Fruit fly (Drosophila melanogaster): ENCODE results near the gene NTPase.

NTPase gene

DNA sequence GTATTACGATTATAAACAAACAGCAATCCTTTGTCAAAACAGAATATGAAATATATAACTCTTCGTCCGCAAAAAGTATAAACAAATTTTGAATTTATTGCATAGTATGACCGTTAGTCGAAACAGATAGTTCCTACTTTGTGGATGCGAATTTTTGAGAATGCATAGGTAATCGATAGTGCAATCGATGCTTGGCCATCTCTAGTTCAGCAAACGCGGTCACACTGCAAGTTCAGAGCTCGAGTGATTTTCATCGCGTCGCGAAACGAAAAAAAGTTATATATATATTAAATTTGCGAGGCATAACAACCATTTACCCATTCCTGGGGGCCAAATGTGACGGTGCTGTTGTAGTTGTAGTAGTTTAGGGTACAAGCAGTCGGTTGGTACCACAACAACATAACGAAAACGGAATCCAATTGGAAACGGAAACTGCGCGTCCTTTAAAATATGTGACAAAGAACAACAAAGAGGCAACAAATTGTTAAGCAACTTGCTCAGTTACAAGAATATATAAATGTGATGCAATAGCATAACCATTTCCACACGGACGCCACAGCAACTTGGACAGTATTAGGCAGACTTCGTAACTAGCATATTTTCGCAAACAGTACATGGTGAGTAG lies 28.6 kb downstream of the NTPase start, which contains the start of gene CG2991 (continued):
- TF ChIP-seq Max (GFP tag; optimal IDR thresholded peaks at IDR 0.05), result peak; percentile 40
- TF ChIP-seq PHDP (tag; optimal IDR thresholded peaks at IDR 0.05), result peak; percentile 4
- no peak for TF ChIP-seq CG17186 (GFP tag; optimal IDR thresholded peaks at IDR 0.05)
- TF ChIP-seq CG13624 (GFP tag; optimal IDR thresholded peaks at IDR 0.05), result peak; percentile 31
- peak; percentile 61 for TF ChIP-seq CG12299 (tag; optimal IDR thresholded peaks at IDR 0.05)
- TF ChIP-seq CG18011 (GFP tag; optimal IDR thresholded peaks at IDR 0.05), result no peak
- TF ChIP-seq CG12769 (tag; optimal IDR thresholded peaks at IDR 0.05), result peak; percentile 44
- TF ChIP-seq Six4 (GFP tag; optimal IDR thresholded peaks at IDR 0.05), result no peak
- peak; percentile 55 for TF ChIP-seq vvl (GFP tag; IDR thresholded peaks at IDR 0.05)
- TF ChIP-seq CG31441 (GFP tag; IDR thresholded peaks at IDR 0.05), result peak; percentile 33; the same call in 1 of the 2 replicates
- TF ChIP-seq scrt (GFP tag; optimal IDR thresholded peaks at IDR 0.05), result no peak
- no peak for TF ChIP-seq otp (GFP tag; IDR thresholded peaks at IDR 0.05)
- TF ChIP-seq Stat92E (GFP tag; optimal IDR thresholded peaks at IDR 0.05), result peak in 1 of 3 experiments; percentile 38
- TF ChIP-seq CG2120 (GFP tag; optimal IDR thresholded peaks at IDR 0.05), result peak; percentile 41
- no peak for TF ChIP-seq cwo (GFP tag; optimal IDR thresholded peaks at IDR 0.05)
- TF ChIP-seq CG6791 (GFP tag; IDR thresholded peaks at IDR 0.05; ENCODE audit: partially characterized antibody), result peak; percentile 91
- TF ChIP-seq ap (GFP tag; IDR thresholded peaks at IDR 0.05), result no peak
- TF ChIP-seq run (tag; optimal IDR thresholded peaks at IDR 0.05), result no peak
- peak; percentile 29 for TF ChIP-seq BtbVII (GFP tag; optimal IDR thresholded peaks at IDR 0.05)
- 0 out of 3 replicates have a peak, but pooled peaks have one; percentile 40 for TF ChIP-seq CG2199 (GFP tag; IDR thresholded peaks at IDR 0.05)
- no peak for TF ChIP-seq CG12071 (GFP tag; optimal IDR thresholded peaks at IDR 0.05)
- peak; percentile 37 for TF ChIP-seq CG17359 (tag; optimal IDR thresholded peaks at IDR 0.05)
- peak; percentile 45 for TF ChIP-seq phol (tag; optimal IDR thresholded peaks at IDR 0.05)
- TF ChIP-seq BEAF-32 (GFP tag; optimal IDR thresholded peaks at IDR 0.05), result peak; percentile 93
- peak; percentile 74 for TF ChIP-seq chm (GFP tag; IDR thresholded peaks at IDR 0.05)
- TF ChIP-seq pum (GFP tag; optimal IDR thresholded peaks at IDR 0.05), result no peak
- peak; percentile 12 for TF ChIP-seq CG2678 (tag; optimal IDR thresholded peaks at IDR 0.05)
- TF ChIP-seq CG15073 (GFP tag; optimal IDR thresholded peaks at IDR 0.05), result no peak
- no peak for TF ChIP-seq seq (GFP tag; IDR thresholded peaks at IDR 0.05)
- peak; percentile 51 for TF ChIP-seq kni (GFP tag; optimal IDR thresholded peaks at IDR 0.05)
- no peak for TF ChIP-seq Usf (GFP tag; optimal IDR thresholded peaks at IDR 0.05)
- no peak for TF ChIP-seq fd102C (GFP tag; optimal IDR thresholded peaks at IDR 0.05)
- peak; percentile 74 for TF ChIP-seq CG1603 (tag; optimal IDR thresholded peaks at IDR 0.05)
- peak; percentile 18 for TF ChIP-seq CG13296 (GFP tag; optimal IDR thresholded peaks at IDR 0.05)
- TF ChIP-seq ERR (GFP tag; optimal IDR thresholded peaks at IDR 0.05), result peak; percentile 51
- no peak for TF ChIP-seq org-1 (GFP tag; optimal IDR thresholded peaks at IDR 0.05)
- TF ChIP-seq MESR4 (GFP tag; optimal IDR thresholded peaks at IDR 0.05), result peak; percentile 82
- TF ChIP-seq Drgx (GFP tag; IDR thresholded peaks at IDR 0.05), result no peak
- TF ChIP-seq tap (tag; optimal IDR thresholded peaks at IDR 0.05), result no peak
- peak; percentile 96 for TF ChIP-seq Sry-δ (GFP tag; optimal IDR thresholded peaks at IDR 0.05)
- 0 out of 3 replicates have a peak, but pooled peaks have one; percentile 10 for TF ChIP-seq ken (GFP tag; IDR thresholded peaks at IDR 0.05)
- TF ChIP-seq slou (GFP tag; optimal IDR thresholded peaks at IDR 0.05), result no peak
- no peak for TF ChIP-seq CG10366 (GFP tag; IDR thresholded peaks at IDR 0.05)
- no peak for TF ChIP-seq lola (GFP tag; optimal IDR thresholded peaks at IDR 0.05)
- TF ChIP-seq CG13123 (GFP tag; optimal IDR thresholded peaks at IDR 0.05), result no peak
- TF ChIP-seq CG12219 (GFP tag; optimal IDR thresholded peaks at IDR 0.05), result no peak
- TF ChIP-seq CG7987 (GFP tag; optimal IDR thresholded peaks at IDR 0.05), result peak; percentile 36
- no peak for TF ChIP-seq CG8765 (GFP tag; IDR thresholded peaks at IDR 0.05)
- TF ChIP-seq CG10565 (GFP tag; optimal IDR thresholded peaks at IDR 0.05), result no peak

All from whole organism, embryonic.